Worm (Caenorhabditis elegans) whole organism, L1 larva: Measurements from ENCODE around the gene C14C10.10.

Experiments
- C16A3.4 ChIP-seq: fragments of 150-350 bp; optimal IDR thresholded peaks from 2 replicates; lab custom pipeline; 2014; ENCODE audit warnings: missing biosample characterization, missing genetic modification characterization
- C34B4.2 ChIP-seq: sonication (generic microtip); optimal IDR thresholded peaks from 2 replicates; lab custom pipeline; 2017; ENCODE audit warnings: mild to moderate bottlenecking, missing genetic modification characterization, missing compliant biosample characterization
- F16B12.6 ChIP-seq: fragments of 150-350 bp; optimal IDR thresholded peaks from 2 replicates; lab custom pipeline; 2014; ENCODE audit warnings: missing biosample characterization, missing genetic modification characterization
- aly-2 ChIP-seq: fragments of 150-350 bp; optimal IDR thresholded peaks from 2 replicates; lab custom pipeline; 2014; ENCODE audit warnings: missing biosample characterization, missing genetic modification characterization
- ama-1 ChIP-seq: fragments of 150-350 bp; optimal IDR thresholded peaks from 2 replicates; lab custom pipeline; 2014
- ceh-82 ChIP-seq, 3 experiments: fragments of 150-350 bp in 1 of 3; sonication (generic microtip) in 2 of 3; optimal IDR thresholded peaks; 2 replicates each; lab custom pipeline; 2014 to 2017; ENCODE audit warnings: missing biosample characterization in 3 of 3, missing genetic modification characterization in 3 of 3
- ceh-88 ChIP-seq: fragments of 200-800 bp; sonication (Bioruptor generic); IDR thresholded peaks from 2 replicates; pipeline ENCODE4 v1.3.6; 2022; ENCODE audit warnings: missing genetic modification characterization, missing compliant biosample characterization
- ces-1 ChIP-seq: fragments of 150-350 bp; optimal IDR thresholded peaks from 2 replicates; lab custom pipeline; 2014; ENCODE audit warnings: missing biosample characterization, missing genetic modification reagents, missing genetic modification characterization
- efl-3 ChIP-seq: fragments of 200-800 bp; sonication (Bioruptor generic); optimal IDR thresholded peaks from 2 replicates; lab custom pipeline; 2018; ENCODE audit warnings: mild to moderate bottlenecking, missing genetic modification characterization, missing compliant biosample characterization
- egl-13 ChIP-seq: sonication (generic microtip); optimal IDR thresholded peaks from 2 replicates; lab custom pipeline; 2016; ENCODE audit warnings: missing genotype, missing genetic modification reagents, missing genetic modification characterization, missing compliant biosample characterization
- egl-27 ChIP-seq, 2 experiments: fragments of 150-350 bp in 1 of 2; sonication (generic microtip); optimal IDR thresholded peaks; 3 replicates each; lab custom pipeline; 2017 to 2018; ENCODE audit warnings: missing biosample characterization in 2 of 2, missing genetic modification characterization in 2 of 2, missing genetic modification reagents in 2 of 2
- elt-2 ChIP-seq: sonication (generic microtip); optimal IDR thresholded peaks from 2 replicates; lab custom pipeline; 2016; ENCODE audit warnings: missing genetic modification characterization, mild to moderate bottlenecking, inconsistent platforms, missing compliant biosample characterization, missing genetic modification reagents
- grh-1 ChIP-seq: fragments of 200-800 bp; sonication (Bioruptor generic); IDR thresholded peaks from 2 replicates; pipeline ENCODE4 v1.3.6; 2022; ENCODE audit warnings: missing genetic modification reagents, missing genetic modification characterization, missing compliant biosample characterization
- hlh-17 ChIP-seq: fragments of 200-800 bp; sonication (Bioruptor generic); optimal IDR thresholded peaks from 2 replicates; lab custom pipeline; 2018; ENCODE audit warnings: missing genetic modification characterization, mild to moderate bottlenecking, missing compliant biosample characterization, moderate library complexity, borderline replicate concordance
- hlh-4 ChIP-seq: sonication (generic microtip); optimal IDR thresholded peaks from 2 replicates; lab custom pipeline; 2016; ENCODE audit warnings: mild to moderate bottlenecking, missing genetic modification characterization, missing compliant biosample characterization
- hpl-2 ChIP-seq: fragments of 150-350 bp; optimal IDR thresholded peaks from 2 replicates; lab custom pipeline; 2014; ENCODE audit warnings: missing biosample characterization, missing genetic modification reagents, missing genetic modification characterization
- irx-1 ChIP-seq: sonication (generic microtip); optimal IDR thresholded peaks from 2 replicates; lab custom pipeline; 2016; ENCODE audit warnings: missing genetic modification characterization, missing compliant biosample characterization
- isw-1 ChIP-seq: fragments of 200-800 bp; sonication (Bioruptor generic); IDR thresholded peaks from 2 replicates; pipeline ENCODE4 v1.3.6; 2022; ENCODE audit warnings: missing genetic modification characterization, missing compliant biosample characterization
- lin-14 ChIP-seq: fragments of 200-800 bp; sonication (Bioruptor generic); optimal IDR thresholded peaks from 2 replicates; lab custom pipeline; 2018; ENCODE audit warnings: mild to moderate bottlenecking, missing genetic modification characterization, moderate library complexity, missing compliant biosample characterization
- lin-15B ChIP-seq: fragments of 150-350 bp; sonication (generic microtip); optimal IDR thresholded peaks from 3 replicates; lab custom pipeline; 2014; ENCODE audit warnings: missing biosample characterization, missing genetic modification characterization
- lin-35 ChIP-seq, 2 experiments: fragments of 150-350 bp; optimal IDR thresholded peaks; 2 replicates each; lab custom pipeline; 2014; ENCODE audit warnings: missing biosample characterization in 2 of 2, missing genetic modification characterization in 2 of 2, missing genetic modification reagents in 2 of 2
- lin-39 ChIP-seq: fragments of 150-350 bp; optimal IDR thresholded peaks from 2 replicates; lab custom pipeline; 2014; ENCODE audit warnings: missing biosample characterization, missing genetic modification reagents, missing genetic modification characterization
- lir-3 ChIP-seq: sonication (generic microtip); optimal IDR thresholded peaks from 2 replicates; lab custom pipeline; 2016; ENCODE audit warnings: mild to moderate bottlenecking, missing genetic modification characterization, moderate library complexity, missing compliant biosample characterization; ENCODE audit not compliant: poor library complexity
- mab-9 ChIP-seq: fragments of 200-800 bp; sonication (Bioruptor generic); IDR thresholded peaks from 2 replicates; pipeline ENCODE4 v1.3.6; 2022; ENCODE audit warnings: missing genetic modification reagents, missing genetic modification characterization, missing compliant biosample characterization
- mdl-1 ChIP-seq, 2 experiments: fragments of 150-350 bp; optimal IDR thresholded peaks; 2 replicates each; lab custom pipeline; 2014 to 2017; ENCODE audit warnings: missing biosample characterization in 2 of 2, missing genetic modification characterization in 2 of 2, inconsistent platforms in 1 of 2
- mep-1 ChIP-seq: fragments of 150-350 bp; optimal IDR thresholded peaks from 2 replicates; lab custom pipeline; 2014; ENCODE audit warnings: missing biosample characterization, missing genetic modification characterization
- nhr-12 ChIP-seq: sonication (generic microtip); optimal IDR thresholded peaks from 2 replicates; lab custom pipeline; 2017; ENCODE audit warnings: missing biosample characterization, missing genetic modification characterization
- nhr-19 ChIP-seq: fragments of 200-800 bp; sonication (Bioruptor generic); conservative IDR thresholded peaks from 2 replicates; pipeline ENCODE4 v1.3.6; 2022; ENCODE audit warnings: missing genetic modification characterization, missing compliant biosample characterization
- nhr-20 ChIP-seq: sonication (generic microtip); optimal IDR thresholded peaks from 2 replicates; lab custom pipeline; 2016; ENCODE audit warnings: mild to moderate bottlenecking, missing genetic modification characterization, missing compliant biosample characterization
- nhr-28 ChIP-seq: fragments of 150-350 bp; optimal IDR thresholded peaks from 2 replicates; lab custom pipeline; 2014; ENCODE audit warnings: missing biosample characterization, missing genetic modification characterization
- nhr-47 ChIP-seq: sonication (generic microtip); optimal IDR thresholded peaks from 2 replicates; lab custom pipeline; 2016; ENCODE audit warnings: mild to moderate bottlenecking, missing genetic modification characterization, moderate library complexity, missing compliant biosample characterization
- nhr-76 ChIP-seq: sonication (generic microtip); optimal IDR thresholded peaks from 2 replicates; lab custom pipeline; 2017; ENCODE audit warnings: missing biosample characterization, missing genetic modification characterization
- nhr-84 ChIP-seq: sonication (generic microtip); optimal IDR thresholded peaks from 2 replicates; lab custom pipeline; 2017; ENCODE audit warnings: missing biosample characterization, missing genetic modification characterization
- nhr-85 ChIP-seq: sonication (generic microtip); peaks from one replicate; lab custom pipeline; 2016; ENCODE audit warnings: missing genetic modification characterization, inconsistent platforms, missing compliant biosample characterization
- nhr-90 ChIP-seq: sonication (generic microtip); optimal IDR thresholded peaks from 2 replicates; lab custom pipeline; 2016; ENCODE audit warnings: mild to moderate bottlenecking, missing genetic modification characterization, missing compliant biosample characterization; ENCODE audit not compliant: poor library complexity
- pax-3 ChIP-seq: fragments of 200-800 bp; sonication (Bioruptor generic); optimal IDR thresholded peaks from 2 replicates; lab custom pipeline; 2018; ENCODE audit warnings: mild to moderate bottlenecking, missing genetic modification characterization, moderate library complexity, missing compliant biosample characterization
- pqm-1 ChIP-seq: sonication (generic microtip); optimal IDR thresholded peaks from 3 replicates; lab custom pipeline; 2017; ENCODE audit warnings: missing biosample characterization, missing genetic modification characterization
- rnt-1 ChIP-seq: sonication (generic microtip); optimal IDR thresholded peaks from 2 replicates; lab custom pipeline; 2016; ENCODE audit warnings: mild to moderate bottlenecking, missing genetic modification characterization, moderate library complexity, missing compliant biosample characterization
- skn-1 ChIP-seq: fragments of 150-350 bp; optimal IDR thresholded peaks from 2 replicates; lab custom pipeline; 2014; ENCODE audit warnings: missing biosample characterization, missing genetic modification characterization
- snpc-4 ChIP-seq: fragments of 150-350 bp; optimal IDR thresholded peaks from 2 replicates; lab custom pipeline; 2014; ENCODE audit warnings: missing biosample characterization, missing genetic modification characterization
- snu-23 ChIP-seq: sonication (generic microtip); optimal IDR thresholded peaks from 2 replicates; lab custom pipeline; 2016; ENCODE audit warnings: missing genetic modification characterization, missing compliant biosample characterization
- sox-4 ChIP-seq: sonication (generic microtip); optimal IDR thresholded peaks from 2 replicates; lab custom pipeline; 2016; ENCODE audit warnings: missing genetic modification characterization, missing compliant biosample characterization
- sptf-1 ChIP-seq: fragments of 150-350 bp; optimal IDR thresholded peaks from 2 replicates; lab custom pipeline; 2014; ENCODE audit warnings: missing biosample characterization, missing genetic modification characterization
- sup-37 ChIP-seq: fragments of 200-800 bp; sonication (Bioruptor generic); optimal IDR thresholded peaks from 2 replicates; lab custom pipeline; 2018; ENCODE audit warnings: mild to moderate bottlenecking, missing genetic modification characterization, missing compliant biosample characterization
- swsn-7 ChIP-seq: sonication (generic microtip); optimal IDR thresholded peaks from 2 replicates; lab custom pipeline; 2016; ENCODE audit warnings: missing genetic modification characterization, missing compliant biosample characterization
- unc-86 ChIP-seq: sonication (generic microtip); optimal IDR thresholded peaks from 2 replicates; lab custom pipeline; 2016; ENCODE audit warnings: missing genetic modification characterization, missing compliant biosample characterization
- unc-98 ChIP-seq: fragments of 200-800 bp; sonication (Bioruptor generic); IDR thresholded peaks from 2 replicates; pipeline ENCODE4 v1.3.6; 2022; ENCODE audit warnings: missing genetic modification characterization, missing compliant biosample characterization
- vab-15 ChIP-seq: sonication (generic microtip); optimal IDR thresholded peaks from 2 replicates; lab custom pipeline; 2017; ENCODE audit warnings: missing genotype, mild to moderate bottlenecking, missing genetic modification characterization, missing compliant biosample characterization
- xbp-1 ChIP-seq: sonication (generic microtip); optimal IDR thresholded peaks from 2 replicates; lab custom pipeline; 2016; ENCODE audit warnings: missing genetic modification characterization, missing compliant biosample characterization
- zag-1 ChIP-seq: fragments of 150-350 bp; optimal IDR thresholded peaks from 2 replicates; lab custom pipeline; 2014; ENCODE audit warnings: missing biosample characterization, missing genetic modification characterization
- zip-4 ChIP-seq: fragments of 200-800 bp; sonication (Bioruptor generic); optimal IDR thresholded peaks from 2 replicates; lab custom pipeline; 2018; ENCODE audit warnings: mild to moderate bottlenecking, missing genetic modification characterization, moderate library complexity, missing compliant biosample characterization

The C14C10.10 gene

ce11 chrV:12550036-12550626, 48.8 kb downstream of the C14C10.10 start, which contains the start of gene F45D3.3 (continued):
- peak in 1 of 2 experiments; percentile 30 for TF ChIP-seq mdl-1 (tag; optimal IDR thresholded peaks at IDR 0.05; lab: Kevin White, UChicago)
- no peak for TF ChIP-seq hlh-4 (tag; lab: Kevin White, UChicago)
- no peak for TF ChIP-seq hlh-17 (GFP tag; lab: Kevin White, UChicago)
- peak; percentile 3 for TF ChIP-seq snu-23 (GFP tag; lab: Kevin White, UChicago)
- no peak for TF ChIP-seq lir-3 (tag; lab: Kevin White, UChicago)
- no peak for TF ChIP-seq elt-2
- no peak for TF ChIP-seq unc-86
- no peak for TF ChIP-seq efl-3 (GFP tag; lab: Kevin White, UChicago)
- TF ChIP-seq nhr-84 (tag; lab: Kevin White, UChicago): no peak
- no peak for TF ChIP-seq hpl-2
- peak; percentile 60 for TF ChIP-seq nhr-20
- TF ChIP-seq grh-1 (GFP tag; lab: Robert Waterston, UW): no peak
- no peak for TF ChIP-seq xbp-1 (tag; lab: Kevin White, UChicago)
- TF ChIP-seq sptf-1 (tag; lab: Kevin White, UChicago): no peak
- no peak for TF ChIP-seq irx-1 (tag; lab: Kevin White, UChicago)
- no peak for TF ChIP-seq F16B12.6
- no peak for TF ChIP-seq unc-98 (GFP tag; lab: Robert Waterston, UW)
- no peak for TF ChIP-seq ces-1
- no peak for TF ChIP-seq mab-9 (GFP tag; lab: Robert Waterston, UW)
- TF ChIP-seq lin-35 (GFP tag; optimal IDR thresholded peaks at IDR 0.05; lab: Kevin White, UChicago): peak in 1 of 2 experiments; percentile 18
- TF ChIP-seq nhr-47 (tag; lab: Kevin White, UChicago): no peak
- peak; percentile 46 for TF ChIP-seq lin-14 (GFP tag; lab: Kevin White, UChicago)
- TF ChIP-seq nhr-19 (GFP tag; lab: Robert Waterston, UW): peak; percentile 25
- TF ChIP-seq snpc-4: no peak
- TF ChIP-seq nhr-28 (tag; lab: Kevin White, UChicago): no peak
- TF ChIP-seq C16A3.4 (tag; lab: Kevin White, UChicago): no peak
- TF ChIP-seq egl-27 (tag; optimal IDR thresholded peaks at IDR 0.05; lab: Kevin White, UChicago): no peak
- no peak for TF ChIP-seq sox-4 (tag; lab: Kevin White, UChicago)
- peak; percentile 4 for TF ChIP-seq mep-1 (tag; lab: Kevin White, UChicago)
- TF ChIP-seq lin-39 (tag; lab: Kevin White, UChicago): no peak
- no peak for TF ChIP-seq aly-2

- TF ChIP-seq pqm-1 (tag; lab: Kevin White, UChicago): no peak
- TF ChIP-seq ceh-82 (tag; optimal IDR thresholded peaks at IDR 0.05; lab: Kevin White, UChicago): no peak
- TF ChIP-seq zag-1: no peak
- TF ChIP-seq skn-1 (tag; lab: Kevin White, UChicago): no peak
- no peak for TF ChIP-seq C34B4.2 (tag; lab: Kevin White, UChicago)
- TF ChIP-seq ama-1: peak; percentile 72
- no peak for TF ChIP-seq vab-15
- no peak for TF ChIP-seq egl-13 (tag; lab: Kevin White, UChicago)
- TF ChIP-seq nhr-84 (tag; lab: Kevin White, UChicago): no peak
- no peak for TF ChIP-seq swsn-7 (tag; lab: Kevin White, UChicago)
- TF ChIP-seq pax-3: no peak
- TF ChIP-seq lir-3 (tag; lab: Kevin White, UChicago): no peak
- TF ChIP-seq C16A3.4 (tag; lab: Kevin White, UChicago): no peak
- no peak for TF ChIP-seq isw-1 (GFP tag; lab: Robert Waterston, UW)
- no peak for TF ChIP-seq rnt-1 (tag; lab: Kevin White, UChicago)
- TF ChIP-seq snpc-4: no peak
- peak in 1 of 2 experiments; percentile 13 for TF ChIP-seq mdl-1 (tag; optimal IDR thresholded peaks at IDR 0.05; lab: Kevin White, UChicago)
- no peak for TF ChIP-seq xbp-1 (tag; lab: Kevin White, UChicago)
- TF ChIP-seq sup-37 (GFP tag; lab: Kevin White, UChicago): no peak
- no peak for TF ChIP-seq snu-23 (GFP tag; lab: Kevin White, UChicago)
- TF ChIP-seq ceh-88 (GFP tag; lab: Robert Waterston, UW): no peak
- no peak for TF ChIP-seq nhr-76
- no peak for TF ChIP-seq lin-14 (GFP tag; lab: Kevin White, UChicago)
- TF ChIP-seq hlh-17 (GFP tag; lab: Kevin White, UChicago): no peak
- no peak for TF ChIP-seq lin-15B
- TF ChIP-seq nhr-12 (tag; lab: Kevin White, UChicago): no peak
- peak; percentile 59 for TF ChIP-seq nhr-85 (tag; lab: Kevin White, UChicago)
- no peak for TF ChIP-seq zip-4
- TF ChIP-seq nhr-90 (tag; lab: Kevin White, UChicago): no peak
These were observed 49.3 kb downstream of the C14C10.10 start for ce11 chrV:12549604-12550003.
